Worm (Caenorhabditis elegans) whole organism, midembryonic: ENCODE results near the gene hosl-1.

Experiments used
- T22C8.4 ChIP-seq: fragments of 200-800 bp; sonication (Bioruptor generic); IDR thresholded peaks from 2 replicates; pipeline ENCODE4 v1.3.6; 2022; ENCODE audit warnings: missing genetic modification characterization, missing compliant biosample characterization
- cog-1 ChIP-seq: sonication (generic microtip); optimal IDR thresholded peaks from 2 replicates; lab custom pipeline; 2016; ENCODE audit warnings: missing genetic modification characterization, missing compliant biosample characterization
- flt-1 ChIP-seq: fragments of 200-800 bp; sonication (Bioruptor generic); IDR thresholded peaks from 2 replicates; pipeline ENCODE4 v1.3.6; 2022; ENCODE audit warnings: missing genetic modification characterization, missing compliant biosample characterization
- klf-2 ChIP-seq: fragments of 200-800 bp; sonication (Bioruptor generic); conservative IDR thresholded peaks from 2 replicates; pipeline ENCODE4 v1.3.6; 2022; ENCODE audit warnings: missing genetic modification reagents, missing genetic modification characterization, missing compliant biosample characterization
- med-1 ChIP-seq: sonication (generic microtip); optimal IDR thresholded peaks from 2 replicates; lab custom pipeline; 2017; ENCODE audit warnings: missing genetic modification characterization, mild to moderate bottlenecking, missing compliant biosample characterization, antibody characterized with exemption, missing genetic modification reagents; ENCODE audit not compliant: insufficient read depth
- tab-1 ChIP-seq: fragments of 200-800 bp; sonication (Bioruptor generic); IDR thresholded peaks from 2 replicates; pipeline ENCODE4 v1.3.6; 2022; ENCODE audit warnings: missing genetic modification characterization, missing compliant biosample characterization
- ztf-23 ChIP-seq: fragments of 200-800 bp; sonication (Bioruptor generic); IDR thresholded peaks from 2 replicates; pipeline ENCODE4 v1.3.6; 2022; ENCODE audit warnings: missing genetic modification reagents, missing genetic modification characterization, missing compliant biosample characterization
- ztf-29 ChIP-seq: fragments of 200-800 bp; sonication (Bioruptor generic); IDR thresholded peaks from 2 replicates; pipeline ENCODE4 v1.3.6; 2022; ENCODE audit warnings: missing genetic modification reagents, missing genetic modification characterization, missing compliant biosample characterization

DNA sequence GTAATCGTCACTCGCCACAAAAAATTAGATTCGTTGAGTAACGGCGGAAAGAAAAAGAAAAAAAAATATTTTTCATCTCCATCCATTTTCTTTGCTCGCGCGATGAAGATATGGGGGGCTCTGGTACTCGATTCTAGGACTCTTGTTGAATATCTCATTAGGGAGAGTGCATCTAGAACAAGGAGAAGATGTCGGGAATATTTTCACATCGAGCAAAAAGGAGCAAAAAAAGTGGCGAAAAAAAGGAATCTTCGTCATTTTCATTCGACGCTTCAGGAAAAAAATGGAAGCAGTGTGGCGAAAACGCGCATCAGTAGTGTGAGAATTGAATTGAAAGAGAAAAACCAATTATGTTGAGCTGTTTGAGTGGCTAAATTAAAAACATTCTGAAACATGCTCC lies 13.2 kb upstream of the hosl-1 start:
- no peak for TF ChIP-seq flt-1 (GFP tag; lab: Robert Waterston, UW)
- TF ChIP-seq ztf-29 (GFP tag; lab: Robert Waterston, UW): no peak
- TF ChIP-seq tab-1 (GFP tag; lab: Robert Waterston, UW): no peak
- TF ChIP-seq med-1 (GFP tag; lab: Kevin White, UChicago): no peak
- TF ChIP-seq klf-2: no peak
- no peak for TF ChIP-seq T22C8.4 (GFP tag; lab: Robert Waterston, UW)
- TF ChIP-seq ztf-23 (GFP tag; lab: Robert Waterston, UW): no peak
- no peak for TF ChIP-seq cog-1 (tag; lab: Kevin White, UChicago)
